Worm (Caenorhabditis elegans) whole organism, L3 larva: ENCODE data around the gene F53G2.1.

ENCODE experiments used
- R02D3.7 ChIP-seq: fragments of 150-350 bp; optimal IDR thresholded peaks from 2 replicates; lab custom pipeline; 2014; ENCODE audit warnings: missing biosample characterization, missing genetic modification characterization
- ceh-28 ChIP-seq: fragments of 150-350 bp; optimal IDR thresholded peaks from 2 replicates; lab custom pipeline; 2014; ENCODE audit warnings: missing biosample characterization, missing genetic modification reagents, missing genetic modification characterization
- ceh-82 ChIP-seq: fragments of 150-350 bp; optimal IDR thresholded peaks from 2 replicates; lab custom pipeline; 2014; ENCODE audit warnings: missing biosample characterization, missing genetic modification characterization
- egl-5 ChIP-seq: fragments of 150-350 bp; optimal IDR thresholded peaks from 2 replicates; lab custom pipeline; 2017; ENCODE audit warnings: missing biosample characterization, missing genetic modification reagents, missing genetic modification characterization, inconsistent platforms
- elt-1 ChIP-seq: fragments of 150-350 bp; optimal IDR thresholded peaks from 2 replicates; lab custom pipeline; 2014; ENCODE audit warnings: missing biosample characterization, missing genetic modification characterization
- elt-2 ChIP-seq: sonication (generic microtip); optimal IDR thresholded peaks from 2 replicates; lab custom pipeline; 2016; ENCODE audit warnings: missing genetic modification reagents, mild to moderate bottlenecking, missing genetic modification characterization, missing compliant biosample characterization
- elt-3 ChIP-seq, 3 experiments: fragments of 150-350 bp in 1 of 3; sonication (generic microtip) in 2 of 3; optimal IDR thresholded peaks; 2 replicates in 2 of 3; 4 replicates in 1 of 3; lab custom pipeline; 2014 to 2017; ENCODE audit warnings: missing biosample characterization in 3 of 3, missing genetic modification characterization in 3 of 3
- eor-1 ChIP-seq, 2 experiments: fragments of 150-350 bp; optimal IDR thresholded peaks; 2 replicates each; lab custom pipeline; 2014 to 2018; ENCODE audit warnings: missing biosample characterization in 2 of 2, missing genetic modification characterization in 2 of 2
- fkh-10 ChIP-seq: sonication (generic microtip); optimal IDR thresholded peaks from 2 replicates; lab custom pipeline; 2017; ENCODE audit warnings: missing biosample characterization, missing genetic modification reagents, missing genetic modification characterization
- hmg-11 ChIP-seq: sonication (generic microtip); optimal IDR thresholded peaks from 2 replicates; lab custom pipeline; 2016; ENCODE audit warnings: missing genetic modification characterization, missing compliant biosample characterization
- jun-1 ChIP-seq: fragments of 150-350 bp; optimal IDR thresholded peaks from 2 replicates; lab custom pipeline; 2014; ENCODE audit warnings: missing biosample characterization, missing genetic modification reagents, missing genetic modification characterization
- lin-15B ChIP-seq: fragments of 150-350 bp; optimal IDR thresholded peaks from 2 replicates; lab custom pipeline; 2014; ENCODE audit warnings: missing biosample characterization, missing genetic modification characterization
- lin-39 ChIP-seq: fragments of 150-350 bp; optimal IDR thresholded peaks from 2 replicates; lab custom pipeline; 2018; ENCODE audit warnings: missing biosample characterization, missing genetic modification reagents, missing genetic modification characterization
- lsy-12 ChIP-seq: sonication (generic microtip); optimal IDR thresholded peaks from 2 replicates; lab custom pipeline; 2016; ENCODE audit warnings: mild to moderate bottlenecking, missing genetic modification characterization, missing compliant biosample characterization
- mdl-1 ChIP-seq: fragments of 150-350 bp; optimal IDR thresholded peaks from 2 replicates; lab custom pipeline; 2014; ENCODE audit warnings: missing biosample characterization, missing genetic modification characterization
- mml-1 ChIP-seq: fragments of 150-350 bp; sonication (generic microtip); optimal IDR thresholded peaks from 3 replicates; lab custom pipeline; 2014; ENCODE audit warnings: missing biosample characterization, missing genetic modification characterization
- nfya-1 ChIP-seq: sonication (generic microtip); optimal IDR thresholded peaks from 2 replicates; lab custom pipeline; 2017; ENCODE audit warnings: missing genetic modification characterization, mild to moderate bottlenecking, missing compliant biosample characterization, antibody characterized with exemption, moderate library complexity; ENCODE audit not compliant: insufficient read depth
- nhr-23 ChIP-seq: fragments of 150-350 bp; optimal IDR thresholded peaks from 2 replicates; lab custom pipeline; 2014; ENCODE audit warnings: missing biosample characterization, missing genetic modification reagents, missing genetic modification characterization
- nhr-237 ChIP-seq: fragments of 150-350 bp; optimal IDR thresholded peaks from 2 replicates; lab custom pipeline; 2014; ENCODE audit warnings: missing biosample characterization, missing genetic modification characterization
- nhr-25 ChIP-seq: sonication (generic microtip); optimal IDR thresholded peaks from 2 replicates; lab custom pipeline; 2017; ENCODE audit warnings: missing biosample characterization, missing genetic modification characterization
- nhr-28 ChIP-seq: fragments of 150-350 bp; optimal IDR thresholded peaks from 2 replicates; lab custom pipeline; 2014; ENCODE audit warnings: missing biosample characterization, missing genetic modification characterization
- nhr-43 ChIP-seq: sonication (generic microtip); optimal IDR thresholded peaks from 2 replicates; lab custom pipeline; 2016; ENCODE audit warnings: mild to moderate bottlenecking, missing genetic modification characterization, missing compliant biosample characterization; ENCODE audit not compliant: poor library complexity, severe bottlenecking
- nhr-67 ChIP-seq: fragments of 150-350 bp; optimal IDR thresholded peaks from 2 replicates; lab custom pipeline; 2014; ENCODE audit warnings: missing biosample characterization, missing genetic modification characterization
- pha-4 ChIP-seq: fragments of 150-350 bp; optimal IDR thresholded peaks from 2 replicates; lab custom pipeline; 2014; ENCODE audit warnings: missing biosample characterization, missing genetic modification reagents, missing genetic modification characterization
- pqm-1 ChIP-seq: fragments of 150-350 bp; optimal IDR thresholded peaks from 2 replicates; lab custom pipeline; 2017; ENCODE audit warnings: missing biosample characterization, missing genetic modification characterization, inconsistent platforms
- sea-2 ChIP-seq: fragments of 150-350 bp; sonication (generic microtip); optimal IDR thresholded peaks from 4 replicates; lab custom pipeline; 2014; ENCODE audit warnings: missing biosample characterization, missing genetic modification reagents, missing genetic modification characterization
- skn-1 ChIP-seq: fragments of 150-350 bp; optimal IDR thresholded peaks from 2 replicates; lab custom pipeline; 2014; ENCODE audit warnings: missing biosample characterization, missing genetic modification characterization
- snpc-4 ChIP-seq: fragments of 150-350 bp; optimal IDR thresholded peaks from 2 replicates; lab custom pipeline; 2014; ENCODE audit warnings: missing biosample characterization, missing genetic modification characterization
- tbx-2 ChIP-seq: sonication (generic microtip); optimal IDR thresholded peaks from 2 replicates; lab custom pipeline; 2016; ENCODE audit warnings: mild to moderate bottlenecking, missing genetic modification characterization, missing compliant biosample characterization
- unc-62 ChIP-seq: fragments of 150-350 bp; sonication (generic microtip); optimal IDR thresholded peaks from 4 replicates; lab custom pipeline; 2014; ENCODE audit warnings: missing biosample characterization, missing genetic modification reagents, missing genetic modification characterization
- zag-1 ChIP-seq: fragments of 150-350 bp; optimal IDR thresholded peaks from 2 replicates; lab custom pipeline; 2014; ENCODE audit warnings: missing biosample characterization, missing genetic modification characterization
- ztf-4 ChIP-seq: fragments of 150-350 bp; optimal IDR thresholded peaks from 2 replicates; lab custom pipeline; 2014; ENCODE audit warnings: missing biosample characterization, missing genetic modification characterization

Gene F53G2.1

DNA sequence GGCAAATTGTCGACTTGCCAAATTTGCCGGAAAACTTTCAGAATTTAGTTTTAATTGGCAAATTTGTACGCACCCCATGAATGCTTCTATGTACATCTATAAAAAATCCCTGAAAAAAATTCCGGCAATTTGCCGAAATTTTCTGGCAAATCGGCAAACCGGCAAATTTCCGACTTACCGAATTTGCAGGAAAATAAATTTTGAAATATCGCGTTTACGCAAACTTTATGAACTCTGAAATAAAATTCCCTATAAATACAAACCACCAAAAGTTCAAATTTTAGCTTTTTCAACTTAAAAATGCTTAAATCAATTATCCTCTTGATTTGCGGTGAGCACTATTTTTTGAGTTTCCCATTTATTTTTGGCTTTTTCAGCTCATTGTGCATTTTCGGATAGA, 8.4 kb upstream of the F53G2.1 start, which contains the start of gene F53G2.3:
Gene F53G2.3, plus strand, starts transcription at position 301 of the 400 bp plus-strand sequence.
- TF ChIP-seq pqm-1 (tag; lab: Kevin White, UChicago) (no peak), lin-15B (tag; lab: Kevin White, UChicago) (no peak), skn-1 (tag; lab: Kevin White, UChicago) (no peak), egl-5 (tag; lab: Kevin White, UChicago) (no peak), nfya-1 (tag; lab: Kevin White, UChicago) (no peak), unc-62 (no peak), jun-1 (tag; lab: Kevin White, UChicago) (no peak), nhr-28 (no peak), elt-2 (tag; lab: Kevin White, UChicago) (no peak), sea-2 (GFP tag; lab: Kevin White, UChicago) (no peak), fkh-10 (no peak), zag-1 (tag; lab: Kevin White, UChicago) (no peak), lin-39 (tag; lab: Kevin White, UChicago) (no peak), nhr-237 (tag; lab: Kevin White, UChicago) (no peak), lsy-12 (tag; lab: Kevin White, UChicago) (no peak), snpc-4 (no peak)

ce11 chrII:2481621-2482020, 6.9 kb upstream of the F53G2.1 start, which contains the start of gene F53G2.2:
Gene F53G2.2 (plus strand): TSS chrII:2481921.
- TF ChIP-seq pqm-1 (tag; lab: Kevin White, UChicago) (no peak), jun-1 (tag; lab: Kevin White, UChicago) (no peak), lin-15B (tag; lab: Kevin White, UChicago) (no peak), lsy-12 (tag; lab: Kevin White, UChicago) (no peak), elt-3 (tag; optimal IDR thresholded peaks at IDR 0.05; lab: Kevin White, UChicago) (no peak), ceh-82 (tag; lab: Kevin White, UChicago) (no peak)

- no peak for TF ChIP-seq nhr-25
- TF ChIP-seq R02D3.7 = no peak
- TF ChIP-seq nfya-1 (tag; lab: Kevin White, UChicago) = no peak
- no peak for TF ChIP-seq lin-15B (tag; lab: Kevin White, UChicago)
- no peak for TF ChIP-seq fkh-10
- no peak for TF ChIP-seq elt-1 (tag; lab: Kevin White, UChicago)
- no peak for TF ChIP-seq nhr-43 (tag; lab: Kevin White, UChicago)
- TF ChIP-seq unc-62 = no peak
- no peak for TF ChIP-seq zag-1 (tag; lab: Kevin White, UChicago)
These were observed 5.0 kb upstream of the F53G2.1 start, which contains the start of gene F53G2.13 for ce11 chrII:2483507-2483906. Gene F53G2.13 (plus strand): TSS chrII:2483807.

ce11 chrII:2503703-2504430, 15.4 kb downstream of the F53G2.1 start:
- TF ChIP-seq zag-1 (tag; lab: Kevin White, UChicago) = no peak
- TF ChIP-seq snpc-4 = no peak
- TF ChIP-seq eor-1 (tag; optimal IDR thresholded peaks at IDR 0.05; lab: Kevin White, UChicago) = no peak
- TF ChIP-seq ztf-4 = no peak
- TF ChIP-seq nhr-43 (tag; lab: Kevin White, UChicago) = no peak
- TF ChIP-seq skn-1 (tag; lab: Kevin White, UChicago) = no peak
- TF ChIP-seq ceh-28 = peak; percentile 19
- TF ChIP-seq elt-2 (tag; lab: Kevin White, UChicago) = peak; percentile 84
- TF ChIP-seq nhr-67 (tag; lab: Kevin White, UChicago) = no peak
- no peak for TF ChIP-seq R02D3.7
- no peak for TF ChIP-seq egl-5 (tag; lab: Kevin White, UChicago)
- no peak for TF ChIP-seq hmg-11
- no peak for TF ChIP-seq elt-1 (tag; lab: Kevin White, UChicago)
- TF ChIP-seq, all 47 proteins: peak for 2

ce11 chrII:2504431-2504928, 16.0 kb downstream of the F53G2.1 start, which contains the start of gene gbas-1:
Gene gbas-1 (plus strand): TSS chrII:2504878.
- TF ChIP-seq mdl-1 (tag; lab: Kevin White, UChicago) = no peak
- TF ChIP-seq mml-1 = no peak
- TF ChIP-seq lin-39 (tag; lab: Kevin White, UChicago) = no peak
- no peak for TF ChIP-seq tbx-2
- TF ChIP-seq hmg-11 = peak; percentile 24
- peak; percentile 56 for TF ChIP-seq pha-4 (tag; lab: Kevin White, UChicago)
- TF ChIP-seq eor-1 (tag; optimal IDR thresholded peaks at IDR 0.05; lab: Kevin White, UChicago) = no peak
- TF ChIP-seq lin-15B (tag; lab: Kevin White, UChicago) = peak; percentile 63
- TF ChIP-seq elt-2 (tag; lab: Kevin White, UChicago) = peak; percentile 14
- peak; percentile 43 for TF ChIP-seq nfya-1 (tag; lab: Kevin White, UChicago)
- peak; percentile 38 for TF ChIP-seq nhr-23
